Worm (Caenorhabditis elegans): Measurements from ENCODE around the gene tsen-2.

Gene tsen-2

ce11 chrIII:11921658-11922098 lies 23.6 kb upstream of the tsen-2 start, which contains the start of gene Y56A3A.22 (continued):
- TF ChIP-seq D2030.7 (GFP tag; IDR thresholded peaks at IDR 0.05) (0 out of 2 replicates have a peak, but pooled peaks have one; percentile 38), ztf-28 (GFP tag; IDR thresholded peaks at IDR 0.05) (no peak), lir-1 (GFP tag; conservative IDR thresholded peaks at IDR 0.05) (no peak), hmg-1.2 (GFP tag; IDR thresholded peaks at IDR 0.05) (0 out of 2 replicates have a peak, but pooled peaks have one; percentile 18), nfya-2 (GFP tag; IDR thresholded peaks at IDR 0.05) (no peak), madf-8 (GFP tag; conservative IDR thresholded peaks at IDR 0.05) (no peak), ztf-3 (GFP tag; optimal IDR thresholded peaks at IDR 0.05) (peak; percentile 72), lin-54 (GFP tag; optimal IDR thresholded peaks at IDR 0.05) (peak; percentile 8), Y53F4B.3 (GFP tag; IDR thresholded peaks at IDR 0.05) (no peak), lin-26 (GFP tag; IDR thresholded peaks at IDR 0.05) (peak; percentile 55; the same call in 1 of the 2 replicates), zfh-2 (GFP tag; conservative IDR thresholded peaks at IDR 0.05) (0 out of 2 replicates have a peak, but pooled peaks have one; percentile 16), bed-2 (GFP tag; IDR thresholded peaks at IDR 0.05) (no peak), hlh-26 (GFP tag; conservative IDR thresholded peaks at IDR 0.05) (no peak), unc-62 (GFP tag; optimal IDR thresholded peaks at IDR 0.05) (no peak), ztf-25 (GFP tag; IDR thresholded peaks at IDR 0.05) (no peak), nhr-80 (tag; optimal IDR thresholded peaks at IDR 0.05) (no peak), hlh-12 (tag; optimal IDR thresholded peaks at IDR 0.05) (no peak), lin-35 (GFP tag; optimal IDR thresholded peaks at IDR 0.05) (no peak), rec-8 (tag; optimal IDR thresholded peaks at IDR 0.05) (no peak), nhr-90 (tag; optimal IDR thresholded peaks at IDR 0.05) (no peak), F57A8.1 (GFP tag; optimal IDR thresholded peaks at IDR 0.05) (no peak), nhr-120 (GFP tag; IDR thresholded peaks at IDR 0.05) (0 out of 2 replicates have a peak, but pooled peaks have one; percentile 58), athp-1 (tag; optimal IDR thresholded peaks at IDR 0.05) (peak; percentile 81), madf-3 (GFP tag; IDR thresholded peaks at IDR 0.05) (no peak; the same call in 1 of the 2 replicates), aptf-3 (GFP tag; IDR thresholded peaks at IDR 0.05) (peak; percentile 73; the same call in 1 of the 2 replicates), mxl-1 (tag; optimal IDR thresholded peaks at IDR 0.05) (no peak), fkh-3 (tag; optimal IDR thresholded peaks at IDR 0.05) (peak; percentile 38), madf-10 (tag; optimal IDR thresholded peaks at IDR 0.05) (peak; percentile 43), Y67H2A.10 (GFP tag; conservative IDR thresholded peaks at IDR 0.05) (no peak), ets-4 (GFP tag; optimal IDR thresholded peaks at IDR 0.05) (no peak), pbrm-1 (GFP tag; IDR thresholded peaks at IDR 0.05) (peak; percentile 81), ccch-3 (GFP tag; optimal IDR thresholded peaks at IDR 0.05) (no peak), aptf-2 (GFP tag; conservative IDR thresholded peaks at IDR 0.05) (no peak), C06A6.2 (GFP tag; conservative IDR thresholded peaks at IDR 0.05) (no peak), ceh-27 (GFP tag; optimal IDR thresholded peaks at IDR 0.05) (no peak), zim-3 (tag; optimal IDR thresholded peaks at IDR 0.05) (peak; percentile 86), Y53G8AR.9 (GFP tag; conservative IDR thresholded peaks at IDR 0.05) (peak; percentile 59), dpff-1 (tag; optimal IDR thresholded peaks at IDR 0.05) (peak; percentile 68), ztf-6 (GFP tag; IDR thresholded peaks at IDR 0.05) (no peak), F52B5.7 (tag; optimal IDR thresholded peaks at IDR 0.05) (peak; percentile 87), attf-6 (GFP tag; IDR thresholded peaks at IDR 0.05) (peak; percentile 66), nfyb-1 (GFP tag; IDR thresholded peaks at IDR 0.05) (peak; percentile 87), F49E8.2 (tag; optimal IDR thresholded peaks at IDR 0.05; ENCODE audit: insufficient read depth) (peak; percentile 32), ztf-22 (GFP tag; optimal IDR thresholded peaks at IDR 0.05) (peak; percentile 22), egl-44 (GFP tag; IDR thresholded peaks at IDR 0.05) (no peak), tbx-9 (tag; optimal IDR thresholded peaks at IDR 0.05; ENCODE audit: borderline replicate concordance) (peak; percentile 56), ztf-26 (tag; optimal IDR thresholded peaks at IDR 0.05) (no peak), sptf-2 (GFP tag; optimal IDR thresholded peaks at IDR 0.05) (no peak), pha-4 (tag; optimal IDR thresholded peaks at IDR 0.05) (no peak)

Measured in whole organism, young adult.